Worm (Caenorhabditis elegans): Measurements from ENCODE around the gene BE10.3.

The BE10.3 gene

DNA sequence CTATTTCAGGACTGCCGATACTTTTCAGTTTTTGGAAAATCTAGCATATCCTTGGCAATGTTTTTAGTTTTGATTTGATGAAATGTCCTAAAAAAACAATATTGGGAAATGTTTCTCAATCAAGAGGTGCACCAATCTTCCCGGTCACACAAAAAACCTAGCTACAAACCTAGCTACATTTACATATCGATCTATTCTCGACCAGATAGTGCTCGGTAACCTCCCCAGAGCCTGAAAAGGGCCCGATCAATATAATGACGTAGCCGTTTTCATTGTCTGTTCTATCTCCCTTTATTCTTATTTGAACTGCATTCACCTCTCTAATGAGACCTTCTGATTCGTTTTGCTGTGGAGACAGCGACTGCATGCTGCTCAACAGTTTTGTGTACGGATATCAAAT lies at the start of gene BE10.3:
Gene BE10.3, plus strand, starts transcription at position 301 of the 400 bp plus-strand sequence.
- TF ChIP-seq jun-1 (tag; optimal IDR thresholded peaks at IDR 0.05) (no peak), pax-3 (tag; optimal IDR thresholded peaks at IDR 0.05) (no peak), pqm-1 (tag; optimal IDR thresholded peaks at IDR 0.05) (no peak), irx-1 (tag; optimal IDR thresholded peaks at IDR 0.05) (no peak), lsy-2 (tag; optimal IDR thresholded peaks at IDR 0.05) (no peak), unc-98 (GFP tag; IDR thresholded peaks at IDR 0.05) (no peak), Y116A8C.19 (tag; optimal IDR thresholded peaks at IDR 0.05; ENCODE audit: borderline replicate concordance) (no peak), nhr-19 (GFP tag; conservative IDR thresholded peaks at IDR 0.05) (no peak), F16B12.6 (tag; optimal IDR thresholded peaks at IDR 0.05) (no peak), ceh-88 (GFP tag; IDR thresholded peaks at IDR 0.05) (no peak), snu-23 (GFP tag; optimal IDR thresholded peaks at IDR 0.05) (no peak), pag-3 (tag; optimal IDR thresholded peaks at IDR 0.05; ENCODE audit: borderline replicate concordance, insufficient read depth) (no peak)

DNA sequence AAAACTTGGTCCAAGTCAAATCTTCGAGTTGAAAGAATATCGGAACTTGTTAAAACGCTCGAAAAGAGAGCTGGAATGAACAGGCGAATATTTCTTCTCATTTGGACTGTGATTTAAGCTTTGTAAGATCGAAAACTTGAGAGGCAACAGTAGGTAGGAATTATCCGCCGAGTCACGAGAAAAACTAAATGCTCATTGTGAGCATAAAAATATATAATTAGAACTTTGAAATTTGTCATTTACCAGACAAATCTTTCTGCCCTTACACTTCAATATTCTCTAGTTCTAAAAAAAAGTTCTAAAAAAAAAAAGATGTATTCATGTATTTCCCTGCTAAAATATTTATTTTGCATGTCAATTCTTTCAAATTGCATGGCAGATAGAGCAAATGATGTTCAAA lies 43.6 kb upstream of the BE10.3 start, which contains the start of the genes irld-19 and irld-61:
Gene irld-19, minus strand, starts transcription at position 101 of the 400 bp plus-strand sequence.
Gene irld-61, plus strand, starts transcription at position 313 of the 400 bp plus-strand sequence.
- no peak for TF ChIP-seq C04F5.9 (tag; optimal IDR thresholded peaks at IDR 0.05)
- no peak for TF ChIP-seq C16A3.4 (tag; optimal IDR thresholded peaks at IDR 0.05)
- TF ChIP-seq pag-3 (tag; optimal IDR thresholded peaks at IDR 0.05; ENCODE audit: borderline replicate concordance, insufficient read depth): no peak

DNA sequence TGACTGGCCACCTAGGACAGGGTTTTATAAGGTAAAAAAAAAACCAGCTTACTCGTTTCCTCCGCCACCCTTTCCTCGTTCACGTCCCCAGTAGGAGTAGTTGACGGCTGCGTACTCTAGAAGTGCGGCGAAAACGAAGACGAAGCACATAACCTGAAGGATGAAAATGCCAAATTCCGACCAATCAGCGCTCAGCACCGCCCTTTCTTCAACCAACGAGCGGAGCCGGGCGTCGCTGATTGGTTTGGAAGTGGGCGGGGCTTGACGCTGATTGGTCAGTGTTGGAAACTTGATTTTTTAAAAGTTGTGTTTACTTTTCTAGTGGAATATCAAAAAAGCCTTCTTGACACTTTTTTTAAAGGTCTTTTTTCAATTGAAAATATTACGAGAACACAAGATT lies 34.1 kb upstream of the BE10.3 start:
- TF ChIP-seq zag-1 (tag; optimal IDR thresholded peaks at IDR 0.05) (no peak), ama-1 (optimal IDR thresholded peaks at IDR 0.05) (no peak), lin-13 (GFP tag; optimal IDR thresholded peaks at IDR 0.05) (no peak), efl-3 (GFP tag; optimal IDR thresholded peaks at IDR 0.05) (no peak), Y116A8C.19 (tag; optimal IDR thresholded peaks at IDR 0.05; ENCODE audit: borderline replicate concordance) (no peak), efl-1 (optimal IDR thresholded peaks at IDR 0.05) (no peak), efl-1 (GFP tag; optimal IDR thresholded peaks at IDR 0.05 in 1 of 2) (peak in 1 of 2 experiments; percentile 76)

DNA sequence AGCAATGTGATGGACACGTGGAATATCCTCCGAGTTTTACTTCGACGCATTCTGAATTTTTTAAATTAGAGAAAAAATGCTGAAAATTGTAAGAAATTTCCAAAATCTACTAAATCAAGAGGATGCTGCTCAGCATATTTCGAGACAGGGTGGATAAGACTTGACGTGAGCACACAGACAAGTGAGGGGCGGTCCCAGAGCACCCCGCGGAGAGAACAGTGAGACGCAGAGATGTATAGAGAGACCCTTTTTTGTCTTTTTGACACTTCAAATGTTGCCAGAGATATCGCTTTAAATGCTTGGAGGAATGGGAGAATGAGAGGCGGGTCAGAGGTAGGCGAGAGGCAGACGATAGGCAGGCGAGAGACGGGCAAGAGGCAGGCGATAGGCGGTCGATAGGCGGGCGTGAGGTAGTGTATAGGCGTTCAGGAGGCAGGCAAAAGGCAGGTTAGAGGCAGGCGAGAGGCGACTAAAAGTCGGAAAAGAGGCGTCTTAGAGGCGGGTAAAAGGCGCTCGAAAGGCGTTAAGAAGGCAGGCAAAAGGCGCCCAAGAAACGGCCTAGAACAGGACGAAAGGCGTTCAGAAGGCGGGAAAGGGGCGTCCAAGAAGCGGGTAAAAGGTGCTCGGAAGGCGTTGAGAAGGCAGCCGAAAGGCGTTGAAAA lies 28.0 kb upstream of the BE10.3 start, which contains the start of gene gab-1:
Gene gab-1, minus strand, starts transcription at position 51 of the 662 bp plus-strand sequence.
- no peak for TF ChIP-seq unc-130 (tag; optimal IDR thresholded peaks at IDR 0.05)
- TF ChIP-seq sup-37 (GFP tag; optimal IDR thresholded peaks at IDR 0.05): no peak
- TF ChIP-seq fos-1 (tag; optimal IDR thresholded peaks at IDR 0.05): no peak
- no peak for TF ChIP-seq C34B4.2 (tag; optimal IDR thresholded peaks at IDR 0.05)
- TF ChIP-seq F16B12.6 (tag; optimal IDR thresholded peaks at IDR 0.05): no peak
- TF ChIP-seq snpc-4 (tag; optimal IDR thresholded peaks at IDR 0.05): no peak
- no peak for TF ChIP-seq tlp-1 (tag; optimal IDR thresholded peaks at IDR 0.05)
- no peak for TF ChIP-seq mef-2 (tag; optimal IDR thresholded peaks at IDR 0.05)
- no peak for TF ChIP-seq nhr-47 (tag; optimal IDR thresholded peaks at IDR 0.05)
- TF ChIP-seq fkh-8 (tag; optimal IDR thresholded peaks at IDR 0.05): no peak
- TF ChIP-seq blmp-1 (tag; optimal IDR thresholded peaks at IDR 0.05): no peak
- TF ChIP-seq nhr-71 (tag; optimal IDR thresholded peaks at IDR 0.05): no peak
- TF ChIP-seq lin-39 (tag; optimal IDR thresholded peaks at IDR 0.05): no peak

DNA sequence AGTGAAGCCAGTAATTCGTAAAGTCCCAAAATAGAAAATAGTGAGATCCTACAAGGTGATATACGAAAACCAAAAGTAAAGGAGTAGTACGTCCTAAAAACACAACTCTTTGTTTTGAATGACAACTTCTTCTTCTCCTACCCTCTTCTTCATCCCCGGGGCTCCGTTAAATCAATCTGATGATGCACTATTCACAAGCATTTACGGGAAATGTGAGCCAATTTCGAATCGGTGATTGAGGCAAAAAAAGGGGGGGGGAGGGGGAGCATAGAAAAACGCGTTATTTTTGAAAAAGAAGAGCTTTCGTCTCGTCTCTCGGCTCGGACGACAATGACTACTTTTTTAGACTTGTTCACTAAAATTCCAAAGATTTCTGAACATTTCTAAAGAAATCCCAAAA lies 23.9 kb upstream of the BE10.3 start:
- TF ChIP-seq nhr-77 (tag; optimal IDR thresholded peaks at IDR 0.05): no peak
- TF ChIP-seq grh-1 (GFP tag; IDR thresholded peaks at IDR 0.05): no peak
- TF ChIP-seq fkh-10 (GFP tag; optimal IDR thresholded peaks at IDR 0.05): peak; percentile 82
- TF ChIP-seq xbp-1 (tag; optimal IDR thresholded peaks at IDR 0.05): no peak
- no peak for TF ChIP-seq ceh-88 (GFP tag; IDR thresholded peaks at IDR 0.05)
